Worm (Caenorhabditis elegans) whole organism, L1 larva: ENCODE results near the gene C08A9.10.

Experiments
- ceh-8 ChIP-seq: fragments of 200-800 bp; sonication (Bioruptor generic); optimal IDR thresholded peaks from 2 replicates; lab custom pipeline; 2018; ENCODE audit warnings: mild to moderate bottlenecking, missing genetic modification characterization, moderate library complexity, missing compliant biosample characterization
- hpl-2 ChIP-seq: fragments of 150-350 bp; optimal IDR thresholded peaks from 2 replicates; lab custom pipeline; 2014; ENCODE audit warnings: missing biosample characterization, missing genetic modification reagents, missing genetic modification characterization
- nhr-77 ChIP-seq: fragments of 150-350 bp; optimal IDR thresholded peaks from 2 replicates; lab custom pipeline; 2014; ENCODE audit warnings: missing biosample characterization, missing genetic modification characterization
- snpc-4 ChIP-seq: fragments of 150-350 bp; optimal IDR thresholded peaks from 2 replicates; lab custom pipeline; 2014; ENCODE audit warnings: missing biosample characterization, missing genetic modification characterization

DNA sequence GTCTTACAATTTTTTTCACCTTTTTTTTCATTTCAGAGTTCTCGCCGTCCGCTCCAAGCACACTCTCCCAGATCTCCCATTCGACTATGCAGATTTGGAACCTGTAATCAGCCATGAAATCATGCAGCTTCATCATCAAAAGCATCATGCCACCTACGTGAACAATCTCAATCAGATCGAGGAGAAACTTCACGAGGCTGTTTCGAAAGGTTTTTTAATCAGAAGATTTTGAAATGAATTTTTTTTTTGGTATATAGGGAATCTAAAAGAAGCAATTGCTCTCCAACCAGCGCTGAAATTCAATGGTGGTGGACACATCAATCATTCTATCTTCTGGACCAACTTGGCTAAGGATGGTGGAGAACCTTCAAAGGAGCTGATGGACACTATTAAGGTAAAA lies 12.2 kb downstream of the C08A9.10 start, which contains the start of gene C08A9.3:
- TF ChIP-seq hpl-2 (no peak), snpc-4 (tag; lab: Kevin White, UChicago) (no peak), nhr-77 (tag; lab: Kevin White, UChicago) (no peak), ceh-8 (GFP tag; lab: Kevin White, UChicago) (no peak)
